Fruit fly (Drosophila melanogaster) whole organism: ENCODE results near the gene Gr28b.

Experiments
- CG8478 ChIP-seq: fragments of >200 bp; optimal IDR thresholded peaks from 2 replicates; lab custom pipeline; 2018; ENCODE audit warnings: inconsistent platforms
- EcR ChIP-seq, 2 experiments: fragments of >200 bp; optimal IDR thresholded peaks; 2 replicates each; lab custom pipeline; 2017; ENCODE audit warnings: missing biosample characterization in 2 of 2, missing genetic modification characterization in 2 of 2, missing genetic modification reagents in 2 of 2
- psq ChIP-seq: fragments of >200 bp; optimal IDR thresholded peaks from 2 replicates; lab custom pipeline; 2017
- usp ChIP-seq: fragments of >200 bp; optimal IDR thresholded peaks from 2 replicates; lab custom pipeline; 2017; ENCODE audit warnings: missing biosample characterization, missing genetic modification characterization, mixed read lengths

dm6 chr2L:7418148-7418988 is 43.7 kb downstream of the Gr28b start:
- peak; percentile 68 to 90 for TF ChIP-seq EcR (GFP tag; optimal IDR thresholded peaks at IDR 0.05; lab: Kevin White, UChicago)
- no peak for TF ChIP-seq CG8478
- TF ChIP-seq psq = no peak
- TF ChIP-seq usp (GFP tag; lab: Kevin White, UChicago) = no peak
